Fruit fly (Drosophila melanogaster): ENCODE measurements around the gene Syn.

The Syn gene

DNA sequence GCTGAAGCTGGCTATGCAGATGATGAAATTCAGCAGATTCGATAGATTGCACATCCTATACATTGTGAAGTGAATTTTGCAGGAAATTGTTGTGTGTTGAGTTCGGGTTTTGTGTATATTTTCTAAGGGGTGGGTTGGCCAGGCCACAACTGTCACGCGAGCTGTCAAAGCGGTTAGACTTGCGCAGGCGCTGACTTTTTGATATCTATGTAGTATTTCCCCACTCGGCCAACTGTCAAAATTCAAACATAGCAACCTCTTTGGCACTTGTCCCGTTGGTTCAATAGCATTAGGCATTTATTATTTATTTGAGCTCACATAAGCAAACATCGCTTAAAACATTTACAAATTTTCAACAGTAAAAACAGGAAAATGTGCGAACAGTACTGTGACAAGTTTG, 34.1 kb downstream of the Syn start, which contains the start of the genes CG12817 and CG34107:
Gene CG12817, minus strand, starts transcription at position 132 of the 400 bp plus-strand sequence.
Gene CG34107, plus strand, starts transcription at position 316 of the 400 bp plus-strand sequence.
- TF ChIP-seq sage (GFP tag; optimal IDR thresholded peaks at IDR 0.05): no peak
- TF ChIP-seq HLH106 (tag; optimal IDR thresholded peaks at IDR 0.05): no peak
- no peak for TF ChIP-seq GATAd (GFP tag; optimal IDR thresholded peaks at IDR 0.05)
- no peak for TF ChIP-seq Dif (GFP tag; optimal IDR thresholded peaks at IDR 0.05; ENCODE audit: partially characterized antibody)
- no peak for TF ChIP-seq CrebA (GFP tag; optimal IDR thresholded peaks at IDR 0.05; ENCODE audit: borderline replicate concordance)
- no peak for TF ChIP-seq dsf (GFP tag; optimal IDR thresholded peaks at IDR 0.05; ENCODE audit: borderline replicate concordance)
- no peak for TF ChIP-seq woc (GFP tag; optimal IDR thresholded peaks at IDR 0.05)
- no peak for TF ChIP-seq Rel (GFP tag; optimal IDR thresholded peaks at IDR 0.05)
- no peak for TF ChIP-seq Rel (tag; optimal IDR thresholded peaks at IDR 0.05)
- TF ChIP-seq OdsH (GFP tag; optimal IDR thresholded peaks at IDR 0.05): no peak
- TF ChIP-seq Jra (GFP tag; optimal IDR thresholded peaks at IDR 0.05): no peak
- no peak for TF ChIP-seq rgr (GFP tag; optimal IDR thresholded peaks at IDR 0.05)
- no peak for TF ChIP-seq foxo (GFP tag; optimal IDR thresholded peaks at IDR 0.05)
- TF ChIP-seq Myc (optimal IDR thresholded peaks at IDR 0.05): no peak
- TF ChIP-seq Mio (GFP tag; optimal IDR thresholded peaks at IDR 0.05): no peak

DNA sequence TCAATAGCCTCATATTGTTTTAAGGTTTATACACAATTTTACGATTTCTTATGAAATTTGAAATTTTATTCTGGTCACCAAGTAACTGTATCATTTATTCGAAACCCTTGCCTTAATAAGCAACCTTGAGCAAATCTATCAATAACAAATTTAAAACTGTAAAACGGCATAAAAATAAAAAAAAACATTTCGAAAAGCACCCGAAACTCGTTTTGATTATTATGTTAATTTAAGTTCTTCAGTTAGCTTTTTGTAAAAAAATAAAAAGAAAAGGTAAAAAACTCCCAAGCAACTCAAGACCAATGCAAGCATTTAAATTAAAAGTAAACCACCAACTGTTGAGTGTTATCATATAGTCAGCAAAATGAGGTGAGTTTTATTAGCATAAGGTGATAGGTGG, 34.9 kb downstream of the Syn start, which contains the start of gene CG42795:
Gene CG42795, plus strand, starts transcription at position 301 of the 400 bp plus-strand sequence.
- TF ChIP-seq N (GFP tag; optimal IDR thresholded peaks at IDR 0.05) (no peak), Dif (GFP tag; optimal IDR thresholded peaks at IDR 0.05; ENCODE audit: partially characterized antibody) (no peak), psq (GFP tag; optimal IDR thresholded peaks at IDR 0.05) (no peak), Hr83 (GFP tag; optimal IDR thresholded peaks at IDR 0.05; ENCODE audit: poor library complexity, severe bottlenecking) (no peak), ey (GFP tag; optimal IDR thresholded peaks at IDR 0.05) (no peak), GATAd (GFP tag; optimal IDR thresholded peaks at IDR 0.05) (no peak), br (GFP tag; optimal IDR thresholded peaks at IDR 0.05) (no peak), rgr (GFP tag; optimal IDR thresholded peaks at IDR 0.05) (no peak), dsf (GFP tag; optimal IDR thresholded peaks at IDR 0.05; ENCODE audit: borderline replicate concordance) (no peak), fru (GFP tag; optimal IDR thresholded peaks at IDR 0.05) (no peak), lola (GFP tag; optimal IDR thresholded peaks at IDR 0.05) (no peak), woc (GFP tag; optimal IDR thresholded peaks at IDR 0.05) (no peak), usp (GFP tag; optimal IDR thresholded peaks at IDR 0.05) (no peak), Mio (GFP tag; optimal IDR thresholded peaks at IDR 0.05) (no peak), Rel (GFP tag; optimal IDR thresholded peaks at IDR 0.05) (no peak), Rel (tag; optimal IDR thresholded peaks at IDR 0.05) (no peak), pan (optimal IDR thresholded peaks at IDR 0.05) (no peak), dl (GFP tag; optimal IDR thresholded peaks at IDR 0.05; ENCODE audit: insufficient read depth in 1 of 2, partially characterized antibody in 2 of 2) (no peak), OdsH (GFP tag; optimal IDR thresholded peaks at IDR 0.05) (no peak), CrebA (GFP tag; optimal IDR thresholded peaks at IDR 0.05; ENCODE audit: borderline replicate concordance) (no peak), Hnf4 (GFP tag; optimal IDR thresholded peaks at IDR 0.05) (no peak)

DNA sequence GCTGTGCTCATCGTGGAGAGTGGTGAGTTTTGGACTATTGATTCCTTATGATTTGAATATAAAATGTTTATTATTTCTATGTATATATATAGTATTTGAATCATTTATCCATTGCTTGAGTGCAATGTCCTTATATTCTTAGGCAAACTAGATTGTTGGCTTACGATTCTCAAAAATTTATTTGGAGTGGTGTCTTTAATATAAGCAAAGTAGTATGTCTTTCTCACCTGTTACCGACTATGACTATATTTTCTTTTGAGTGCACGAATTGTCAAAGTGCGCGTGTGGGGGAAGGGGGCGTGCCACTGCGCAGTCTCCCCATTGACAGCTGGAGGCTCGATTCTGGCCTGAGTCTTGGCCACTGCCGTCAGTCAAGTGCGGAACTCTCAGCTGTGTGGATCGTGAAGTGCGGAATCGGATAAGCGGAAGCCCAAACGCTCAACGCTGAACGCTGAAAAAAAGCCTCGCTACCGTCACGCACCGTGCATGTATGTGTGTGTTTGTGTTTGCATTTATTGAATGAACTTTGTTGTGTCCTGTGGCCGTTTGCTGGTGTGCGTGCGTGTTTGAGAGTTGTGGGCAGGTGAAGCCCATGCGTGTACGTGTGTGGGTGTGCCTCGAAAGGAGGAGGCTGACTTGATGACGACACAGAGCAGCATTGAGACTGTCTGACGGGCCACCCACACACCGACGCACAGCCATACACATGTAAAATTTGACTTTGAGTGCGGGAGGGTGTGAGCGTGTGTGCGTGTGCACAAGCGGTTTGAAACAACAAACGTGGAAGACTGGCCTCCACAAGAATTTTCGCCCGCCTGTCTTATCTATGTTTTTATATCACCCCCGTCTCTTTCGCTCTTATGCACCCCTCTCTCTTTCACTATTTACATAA, 35.9 kb downstream of the Syn start:
- TF ChIP-seq Rel (GFP tag; optimal IDR thresholded peaks at IDR 0.05) (no peak), Rel (tag; optimal IDR thresholded peaks at IDR 0.05) (no peak), Jra (GFP tag; optimal IDR thresholded peaks at IDR 0.05) (no peak), usp (GFP tag; optimal IDR thresholded peaks at IDR 0.05) (no peak), jim (GFP tag; optimal IDR thresholded peaks at IDR 0.05) (no peak), Myc (optimal IDR thresholded peaks at IDR 0.05) (no peak), Mio (GFP tag; optimal IDR thresholded peaks at IDR 0.05) (no peak), Sp1 (GFP tag; optimal IDR thresholded peaks at IDR 0.05) (no peak), fru (GFP tag; optimal IDR thresholded peaks at IDR 0.05) (no peak), Dfd (GFP tag; optimal IDR thresholded peaks at IDR 0.05) (no peak), Hr83 (GFP tag; optimal IDR thresholded peaks at IDR 0.05; ENCODE audit: poor library complexity, severe bottlenecking) (no peak), Abd-B (GFP tag; optimal IDR thresholded peaks at IDR 0.05) (no peak), foxo (GFP tag; optimal IDR thresholded peaks at IDR 0.05) (no peak), CG9705 (GFP tag; optimal IDR thresholded peaks at IDR 0.05) (no peak), pan (optimal IDR thresholded peaks at IDR 0.05) (no peak), Vsx2 (GFP tag; optimal IDR thresholded peaks at IDR 0.05; ENCODE audit: partially characterized antibody) (no peak), CrebA (GFP tag; optimal IDR thresholded peaks at IDR 0.05; ENCODE audit: borderline replicate concordance) (no peak), Hr78 (GFP tag; optimal IDR thresholded peaks at IDR 0.05) (no peak), dmrt93B (GFP tag; optimal IDR thresholded peaks at IDR 0.05) (no peak)
